Fruit fly (Drosophila melanogaster): ENCODE measurements around the gene Dhrs4.
A peak's percentile ranks its signal among the peaks of the same experiment; 100 is the strongest.

Gene Dhrs4

DNA sequence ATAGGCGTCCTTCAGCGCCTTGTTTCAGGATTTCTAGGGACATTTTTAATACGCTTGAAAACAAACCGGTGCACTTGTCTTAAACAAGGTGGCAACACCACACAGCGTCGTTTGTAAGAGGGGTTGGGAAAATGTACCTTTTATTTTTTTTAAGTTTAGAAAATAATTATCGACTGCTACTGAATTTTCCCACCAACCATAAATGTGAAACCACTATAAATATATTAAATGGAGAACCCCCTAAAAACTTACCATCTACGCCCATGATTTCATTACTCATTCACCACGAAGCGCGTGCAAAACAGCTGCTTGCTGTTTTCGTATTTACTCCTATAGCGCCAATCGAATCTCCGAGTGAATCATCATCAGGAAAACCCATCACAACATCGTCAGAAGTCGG is 2.1 kb downstream of the Dhrs4 start, which contains the start of the genes Tcs5 and CHMP2B (continued):
- peak; percentile 100 for TF ChIP-seq Abd-B (GFP tag; optimal IDR thresholded peaks at IDR 0.05)
- peak; percentile 100 for TF ChIP-seq dan (GFP tag; IDR thresholded peaks at IDR 0.05)
- peak; percentile 100 for TF ChIP-seq dysf (GFP tag; IDR thresholded peaks at IDR 0.05)
- peak; percentile 100 for TF ChIP-seq CG13424 (tag; optimal IDR thresholded peaks at IDR 0.05)
- TF ChIP-seq gsb-n (tag; optimal IDR thresholded peaks at IDR 0.05): peak; percentile 99
- TF ChIP-seq ftz-f1 (GFP tag; optimal IDR thresholded peaks at IDR 0.05): peak; percentile 96
- TF ChIP-seq CG13296 (GFP tag; optimal IDR thresholded peaks at IDR 0.05): peak; percentile 99
- TF ChIP-seq CG11504 (tag; optimal IDR thresholded peaks at IDR 0.05): peak; percentile 99
- TF ChIP-seq sens (GFP tag): peak; percentile 100
- peak in 1 of 2 experiments; percentile 87 for TF ChIP-seq tll (GFP tag; optimal IDR thresholded peaks at IDR 0.05)
- TF ChIP-seq CG15601 (tag; optimal IDR thresholded peaks at IDR 0.05): peak; percentile 99
- peak; percentile 90 for TF ChIP-seq z (GFP tag; IDR thresholded peaks at IDR 0.05)
- TF ChIP-seq CG7556 (GFP tag; optimal IDR thresholded peaks at IDR 0.05): peak; percentile 99
- TF ChIP-seq CG7372 (GFP tag; IDR thresholded peaks at IDR 0.05): peak; percentile 100
- TF ChIP-seq CG14710 (tag; optimal IDR thresholded peaks at IDR 0.05): peak; percentile 99
- TF ChIP-seq CG14050 (GFP tag; IDR thresholded peaks at IDR 0.05): peak; percentile 100
- TF ChIP-seq B-H1 (GFP tag; IDR thresholded peaks at IDR 0.05): peak; percentile 100
- TF ChIP-seq h (optimal IDR thresholded peaks at IDR 0.05): no peak
- peak in 1 of 3 experiments; percentile 24 for TF ChIP-seq Stat92E (GFP tag; optimal IDR thresholded peaks at IDR 0.05)
- TF ChIP-seq ERR (GFP tag; optimal IDR thresholded peaks at IDR 0.05): peak; percentile 99
- TF ChIP-seq BEAF-32 (GFP tag; optimal IDR thresholded peaks at IDR 0.05): peak; percentile 54
- peak; percentile 100 for TF ChIP-seq chn (GFP tag; optimal IDR thresholded peaks at IDR 0.05)
- peak; percentile 99 for TF ChIP-seq CG12155 (GFP tag; optimal IDR thresholded peaks at IDR 0.05)
- peak; percentile 100 for TF ChIP-seq CG3847 (GFP tag; IDR thresholded peaks at IDR 0.05)
- peak; percentile 99 for TF ChIP-seq CG12104 (GFP tag; optimal IDR thresholded peaks at IDR 0.05)
- peak; percentile 98 for TF ChIP-seq CG6854 (GFP tag; optimal IDR thresholded peaks at IDR 0.05)
- peak; percentile 98 for TF ChIP-seq CG10565 (GFP tag; optimal IDR thresholded peaks at IDR 0.05)
- TF ChIP-seq CG12391 (tag; optimal IDR thresholded peaks at IDR 0.05): peak; percentile 100
- no peak for TF ChIP-seq hth (optimal IDR thresholded peaks at IDR 0.05)
- no peak for TF ChIP-seq Doc3 (GFP tag; IDR thresholded peaks at IDR 0.05; ENCODE audit: partially characterized antibody)
- TF ChIP-seq CG17612 (GFP tag; IDR thresholded peaks at IDR 0.05): peak; percentile 99
- peak; percentile 99 for TF ChIP-seq dmrt99B (tag; optimal IDR thresholded peaks at IDR 0.05)
- TF ChIP-seq HmgZ (tag; optimal IDR thresholded peaks at IDR 0.05): peak; percentile 100
- peak; percentile 100 for TF ChIP-seq NFAT (GFP tag; IDR thresholded peaks at IDR 0.05)
- TF ChIP-seq D19A (tag; optimal IDR thresholded peaks at IDR 0.05): peak; percentile 97
- TF ChIP-seq Dip2 (GFP tag; IDR thresholded peaks at IDR 0.05): peak; percentile 85
- peak; percentile 99 for TF ChIP-seq CG17385 (GFP tag; optimal IDR thresholded peaks at IDR 0.05)
- TF ChIP-seq Ets65A (GFP tag): peak; percentile 99
- TF ChIP-seq Gug (GFP tag; IDR thresholded peaks at IDR 0.05): peak; percentile 100
- peak; percentile 100 for TF ChIP-seq Ravus (GFP tag; IDR thresholded peaks at IDR 0.05)
- no peak for TF ChIP-seq prd (optimal IDR thresholded peaks at IDR 0.05)
- peak; percentile 100 for TF ChIP-seq prd (GFP tag; IDR thresholded peaks at IDR 0.05)
- peak; percentile 77 for TF ChIP-seq CTCF (GFP tag; optimal IDR thresholded peaks at IDR 0.05)
- peak; percentile 99 for TF ChIP-seq Lhr (GFP tag; optimal IDR thresholded peaks at IDR 0.05)
- TF ChIP-seq CG7786 (GFP tag; optimal IDR thresholded peaks at IDR 0.05): peak; percentile 99
- peak; percentile 96 for TF ChIP-seq CG4360 (GFP tag; IDR thresholded peaks at IDR 0.05)
- TF ChIP-seq usp (GFP tag; optimal IDR thresholded peaks at IDR 0.05): no peak
- peak; percentile 100 for TF ChIP-seq cas (GFP tag; IDR thresholded peaks at IDR 0.05)
- peak in 1 of 2 experiments; percentile 92 for TF ChIP-seq Eip74EF (GFP tag; optimal IDR thresholded peaks at IDR 0.05)
- peak; percentile 98 for TF ChIP-seq Dad (GFP tag; optimal IDR thresholded peaks at IDR 0.05)
- peak; percentile 79 to 89 for TF ChIP-seq insv (GFP tag; optimal IDR thresholded peaks at IDR 0.05)
- peak; percentile 99 for TF ChIP-seq bowl (GFP tag; IDR thresholded peaks at IDR 0.05)
